Worm (Caenorhabditis elegans) whole organism, L3 larva: Measurements from ENCODE around the gene F47B8.4.
A peak's percentile ranks its signal among the peaks of the same experiment; 100 is the strongest.

Experiments
- R02D3.7 ChIP-seq: fragments of 150-350 bp; optimal IDR thresholded peaks from 2 replicates; lab custom pipeline; 2014; ENCODE audit warnings: missing biosample characterization, missing genetic modification characterization
- ama-1 ChIP-seq: fragments of 150-350 bp; optimal IDR thresholded peaks from 2 replicates; lab custom pipeline; 2018
- ceh-28 ChIP-seq: fragments of 150-350 bp; optimal IDR thresholded peaks from 2 replicates; lab custom pipeline; 2014; ENCODE audit warnings: missing biosample characterization, missing genetic modification reagents, missing genetic modification characterization
- ceh-9 ChIP-seq: sonication (generic microtip); optimal IDR thresholded peaks from 2 replicates; lab custom pipeline; 2018; ENCODE audit warnings: missing biosample characterization, missing genetic modification characterization
- daf-12 ChIP-seq: fragments of 150-350 bp; optimal IDR thresholded peaks from 2 replicates; lab custom pipeline; 2014; ENCODE audit warnings: missing biosample characterization, missing genetic modification reagents, missing genetic modification characterization
- egl-27 ChIP-seq: sonication (generic microtip); optimal IDR thresholded peaks from 4 replicates; lab custom pipeline; 2017; ENCODE audit warnings: missing biosample characterization, missing genetic modification reagents, missing genetic modification characterization
- egl-5 ChIP-seq: fragments of 150-350 bp; optimal IDR thresholded peaks from 2 replicates; lab custom pipeline; 2017; ENCODE audit warnings: missing biosample characterization, missing genetic modification reagents, missing genetic modification characterization, inconsistent platforms
- elt-1 ChIP-seq: fragments of 150-350 bp; optimal IDR thresholded peaks from 2 replicates; lab custom pipeline; 2014; ENCODE audit warnings: missing biosample characterization, missing genetic modification characterization
- eor-1 ChIP-seq, 2 experiments: fragments of 150-350 bp; optimal IDR thresholded peaks; 2 replicates each; lab custom pipeline; 2014 to 2018; ENCODE audit warnings: missing biosample characterization in 2 of 2, missing genetic modification characterization in 2 of 2
- fkh-10 ChIP-seq: sonication (generic microtip); optimal IDR thresholded peaks from 2 replicates; lab custom pipeline; 2017; ENCODE audit warnings: missing biosample characterization, missing genetic modification reagents, missing genetic modification characterization
- fkh-2 ChIP-seq: fragments of 150-350 bp; optimal IDR thresholded peaks from 2 replicates; lab custom pipeline; 2014; ENCODE audit warnings: missing biosample characterization, missing genetic modification reagents, missing genetic modification characterization
- fos-1 ChIP-seq: fragments of 150-350 bp; optimal IDR thresholded peaks from 2 replicates; lab custom pipeline; 2014; ENCODE audit warnings: missing biosample characterization, missing genetic modification characterization
- hmg-11 ChIP-seq: sonication (generic microtip); optimal IDR thresholded peaks from 2 replicates; lab custom pipeline; 2016; ENCODE audit warnings: missing genetic modification characterization, missing compliant biosample characterization
- jun-1 ChIP-seq: fragments of 150-350 bp; optimal IDR thresholded peaks from 2 replicates; lab custom pipeline; 2014; ENCODE audit warnings: missing biosample characterization, missing genetic modification reagents, missing genetic modification characterization
- lin-39 ChIP-seq: fragments of 150-350 bp; optimal IDR thresholded peaks from 2 replicates; lab custom pipeline; 2018; ENCODE audit warnings: missing biosample characterization, missing genetic modification reagents, missing genetic modification characterization
- lsy-12 ChIP-seq: sonication (generic microtip); optimal IDR thresholded peaks from 2 replicates; lab custom pipeline; 2016; ENCODE audit warnings: mild to moderate bottlenecking, missing genetic modification characterization, missing compliant biosample characterization
- mdl-1 ChIP-seq: fragments of 150-350 bp; optimal IDR thresholded peaks from 2 replicates; lab custom pipeline; 2014; ENCODE audit warnings: missing biosample characterization, missing genetic modification characterization
- mml-1 ChIP-seq: fragments of 150-350 bp; sonication (generic microtip); optimal IDR thresholded peaks from 3 replicates; lab custom pipeline; 2014; ENCODE audit warnings: missing biosample characterization, missing genetic modification characterization
- nfya-1 ChIP-seq: sonication (generic microtip); optimal IDR thresholded peaks from 2 replicates; lab custom pipeline; 2017; ENCODE audit warnings: missing genetic modification characterization, mild to moderate bottlenecking, missing compliant biosample characterization, antibody characterized with exemption, moderate library complexity; ENCODE audit not compliant: insufficient read depth
- nhr-11 ChIP-seq: fragments of 150-350 bp; optimal IDR thresholded peaks from 2 replicates; lab custom pipeline; 2014; ENCODE audit warnings: missing biosample characterization, missing genetic modification characterization
- nhr-237 ChIP-seq: fragments of 150-350 bp; optimal IDR thresholded peaks from 2 replicates; lab custom pipeline; 2014; ENCODE audit warnings: missing biosample characterization, missing genetic modification characterization
- nhr-25 ChIP-seq: sonication (generic microtip); optimal IDR thresholded peaks from 2 replicates; lab custom pipeline; 2017; ENCODE audit warnings: missing biosample characterization, missing genetic modification characterization
- nhr-28 ChIP-seq: fragments of 150-350 bp; optimal IDR thresholded peaks from 2 replicates; lab custom pipeline; 2014; ENCODE audit warnings: missing biosample characterization, missing genetic modification characterization
- nhr-43 ChIP-seq: sonication (generic microtip); optimal IDR thresholded peaks from 2 replicates; lab custom pipeline; 2016; ENCODE audit warnings: mild to moderate bottlenecking, missing genetic modification characterization, missing compliant biosample characterization; ENCODE audit not compliant: poor library complexity, severe bottlenecking
- nhr-67 ChIP-seq: fragments of 150-350 bp; optimal IDR thresholded peaks from 2 replicates; lab custom pipeline; 2014; ENCODE audit warnings: missing biosample characterization, missing genetic modification characterization
- nhr-76 ChIP-seq: fragments of 150-350 bp; sonication (generic microtip); optimal IDR thresholded peaks from 5 replicates; lab custom pipeline; 2014; ENCODE audit warnings: missing biosample characterization, missing genetic modification characterization
- nhr-77 ChIP-seq: fragments of 150-350 bp; optimal IDR thresholded peaks from 2 replicates; lab custom pipeline; 2014; ENCODE audit warnings: missing biosample characterization, missing genetic modification characterization
- pha-4 ChIP-seq: fragments of 150-350 bp; optimal IDR thresholded peaks from 2 replicates; lab custom pipeline; 2014; ENCODE audit warnings: missing biosample characterization, missing genetic modification reagents, missing genetic modification characterization
- pqm-1 ChIP-seq: fragments of 150-350 bp; optimal IDR thresholded peaks from 2 replicates; lab custom pipeline; 2017; ENCODE audit warnings: missing biosample characterization, missing genetic modification characterization, inconsistent platforms
- sea-2 ChIP-seq: fragments of 150-350 bp; sonication (generic microtip); optimal IDR thresholded peaks from 4 replicates; lab custom pipeline; 2014; ENCODE audit warnings: missing biosample characterization, missing genetic modification reagents, missing genetic modification characterization
- snpc-4 ChIP-seq: fragments of 150-350 bp; optimal IDR thresholded peaks from 2 replicates; lab custom pipeline; 2014; ENCODE audit warnings: missing biosample characterization, missing genetic modification characterization
- tbx-2 ChIP-seq: sonication (generic microtip); optimal IDR thresholded peaks from 2 replicates; lab custom pipeline; 2016; ENCODE audit warnings: mild to moderate bottlenecking, missing genetic modification characterization, missing compliant biosample characterization
- zag-1 ChIP-seq: fragments of 150-350 bp; optimal IDR thresholded peaks from 2 replicates; lab custom pipeline; 2014; ENCODE audit warnings: missing biosample characterization, missing genetic modification characterization
- ztf-11 ChIP-seq: fragments of 150-350 bp; optimal IDR thresholded peaks from 2 replicates; lab custom pipeline; 2014; ENCODE audit warnings: missing biosample characterization, missing genetic modification characterization
- ztf-4 ChIP-seq: fragments of 150-350 bp; optimal IDR thresholded peaks from 2 replicates; lab custom pipeline; 2014; ENCODE audit warnings: missing biosample characterization, missing genetic modification characterization

The F47B8.4 gene

ce11 chrV:14320246-14320645 lies 4.2 kb downstream of the F47B8.4 start, which contains the start of gene F47B8.14:
Gene F47B8.14 (plus strand): TSS chrV:14320546.
- TF ChIP-seq lin-39 (tag; lab: Kevin White, UChicago) (no peak), nhr-28 (tag; lab: Kevin White, UChicago) (no peak), ztf-4 (tag; lab: Kevin White, UChicago) (no peak), elt-1 (tag; lab: Kevin White, UChicago) (no peak), nhr-237 (tag; lab: Kevin White, UChicago) (no peak), nhr-43 (tag; lab: Kevin White, UChicago) (no peak), nfya-1 (no peak), tbx-2 (no peak), jun-1 (no peak), nhr-11 (no peak), hmg-11 (tag; lab: Kevin White, UChicago) (no peak)

DNA sequence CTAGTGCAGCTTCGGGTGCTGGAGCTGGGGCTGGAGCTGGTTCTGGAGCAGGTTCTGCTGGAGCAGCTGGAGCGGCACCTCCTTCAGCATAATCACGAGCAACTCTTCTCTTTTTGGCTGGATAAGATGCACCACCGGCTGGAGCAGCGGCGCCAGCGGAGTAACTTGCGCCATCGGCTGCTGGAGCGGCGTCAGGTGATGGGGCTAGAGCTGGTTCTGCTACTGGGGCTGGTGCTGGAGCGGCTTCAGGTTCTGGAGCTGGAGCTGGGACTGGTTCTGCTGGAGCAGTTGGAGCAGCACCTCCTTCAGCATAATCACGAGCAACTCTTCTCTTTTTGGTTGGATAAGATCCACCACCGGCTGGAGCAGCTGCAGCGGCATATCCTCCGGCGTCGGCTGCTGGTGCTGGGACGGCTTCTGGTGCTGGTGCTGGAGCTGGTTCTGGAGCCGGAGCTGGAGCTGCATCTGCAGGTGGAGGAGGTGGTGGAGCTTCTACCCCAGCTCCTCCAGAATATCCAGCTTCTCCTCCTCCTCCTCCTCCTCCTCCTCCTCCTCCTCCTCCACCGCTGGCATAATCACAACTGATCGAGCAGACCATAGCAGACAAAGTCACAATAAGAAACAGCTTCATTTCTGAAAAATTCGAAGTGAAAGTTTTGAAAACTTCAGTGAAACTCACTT lies 5.2 kb downstream of the F47B8.4 start, which contains the start of gene F47B8.13:
Gene F47B8.13 (minus strand): TSS at position 631 of the 681 bp plus-strand sequence.
- TF ChIP-seq daf-12 (tag; lab: Kevin White, UChicago): no peak
- no peak for TF ChIP-seq nhr-237 (tag; lab: Kevin White, UChicago)
- no peak for TF ChIP-seq elt-1 (tag; lab: Kevin White, UChicago)
- no peak for TF ChIP-seq fos-1 (tag; lab: Kevin White, UChicago)
- no peak for TF ChIP-seq egl-5 (tag; lab: Kevin White, UChicago)
- no peak for TF ChIP-seq fkh-2 (tag; lab: Kevin White, UChicago)
- TF ChIP-seq ztf-11 (tag; lab: Kevin White, UChicago): no peak
- no peak for TF ChIP-seq nhr-76 (tag; lab: Kevin White, UChicago)
- TF ChIP-seq ceh-28: no peak
- TF ChIP-seq egl-27 (tag; lab: Kevin White, UChicago): no peak
- no peak for TF ChIP-seq lin-39 (tag; lab: Kevin White, UChicago)

DNA sequence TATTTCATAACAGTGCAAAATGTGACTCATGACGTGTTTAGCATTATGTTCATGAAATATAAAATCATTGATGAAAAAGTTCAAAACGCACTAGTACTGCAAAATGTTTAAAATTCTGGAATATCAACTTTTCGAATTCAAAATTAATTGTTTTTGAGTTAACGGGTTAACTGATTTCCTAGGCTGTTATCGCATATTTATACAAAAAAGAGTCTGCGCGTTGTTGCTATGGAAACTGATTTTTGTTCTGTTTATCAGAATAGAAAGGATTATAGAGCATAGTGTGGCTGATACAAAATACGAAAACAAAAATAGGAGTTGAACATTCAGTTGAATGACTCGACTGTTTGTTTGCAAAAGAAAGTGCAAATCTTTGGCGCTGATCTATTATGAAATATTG lies 6.9 kb downstream of the F47B8.4 start:
- TF ChIP-seq egl-5 (tag; lab: Kevin White, UChicago) (no peak), nhr-67 (tag; lab: Kevin White, UChicago) (no peak), egl-27 (tag; lab: Kevin White, UChicago) (no peak), daf-12 (tag; lab: Kevin White, UChicago) (no peak), ceh-9 (tag; lab: Kevin White, UChicago) (no peak), ztf-11 (tag; lab: Kevin White, UChicago) (no peak)

DNA sequence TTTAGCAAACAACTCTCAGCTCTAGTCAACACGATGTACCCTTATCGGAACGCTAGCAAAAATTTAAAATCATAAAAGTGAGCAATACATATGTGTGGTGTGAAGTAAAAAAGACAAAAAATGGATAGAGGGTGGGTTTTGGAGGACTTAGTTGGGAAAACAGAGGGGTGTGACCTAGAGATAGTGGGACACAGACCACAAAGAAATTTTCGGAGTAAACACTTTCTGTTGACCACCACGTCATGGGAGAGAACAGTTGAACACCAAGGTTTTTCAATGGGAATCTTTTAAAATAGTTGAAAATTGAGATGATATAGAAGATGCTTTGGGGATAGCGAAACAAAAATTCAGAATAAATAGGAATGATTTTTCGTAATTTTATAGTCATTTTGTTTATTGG lies 7.3 kb downstream of the F47B8.4 start:
- TF ChIP-seq snpc-4 (tag; lab: Kevin White, UChicago): peak; percentile 41
- peak; percentile 71 for TF ChIP-seq pha-4 (tag; lab: Kevin White, UChicago)
- no peak for TF ChIP-seq fkh-10
- peak; percentile 11 for TF ChIP-seq nfya-1

- TF ChIP-seq mdl-1 (tag; lab: Kevin White, UChicago) (no peak), pha-4 (tag; lab: Kevin White, UChicago) (no peak), R02D3.7 (tag; lab: Kevin White, UChicago) (no peak), zag-1 (tag; lab: Kevin White, UChicago) (no peak), nhr-76 (tag; lab: Kevin White, UChicago) (no peak), fos-1 (tag; lab: Kevin White, UChicago) (no peak), ceh-28 (no peak), mml-1 (tag; lab: Kevin White, UChicago) (no peak), ama-1 (lab: Kevin White, UChicago) (no peak), lin-39 (tag; lab: Kevin White, UChicago) (no peak)
Observed at ce11 chrV:14316525-14316924, 7.9 kb downstream of the F47B8.4 start, which contains the start of gene F47B8.2. Gene F47B8.2 (minus strand): TSS chrV:14316625.

ce11 chrV:14314236-14314635 lies 10.2 kb downstream of the F47B8.4 start, which contains the start of gene F47B8.1:
Gene F47B8.1 (minus strand): TSS chrV:14314336.
- TF ChIP-seq nhr-77 (tag; lab: Kevin White, UChicago): no peak
- TF ChIP-seq eor-1 (tag; optimal IDR thresholded peaks at IDR 0.05; lab: Kevin White, UChicago): no peak
- no peak for TF ChIP-seq R02D3.7 (tag; lab: Kevin White, UChicago)
- no peak for TF ChIP-seq sea-2
- no peak for TF ChIP-seq ama-1 (lab: Kevin White, UChicago)
- TF ChIP-seq lsy-12: no peak
- no peak for TF ChIP-seq ceh-28
- no peak for TF ChIP-seq nhr-237 (tag; lab: Kevin White, UChicago)
- no peak for TF ChIP-seq pha-4 (tag; lab: Kevin White, UChicago)
- no peak for TF ChIP-seq mdl-1 (tag; lab: Kevin White, UChicago)
- TF ChIP-seq nhr-25 (tag; lab: Kevin White, UChicago): no peak
- no peak for TF ChIP-seq pqm-1
- no peak for TF ChIP-seq ceh-9 (tag; lab: Kevin White, UChicago)
- TF ChIP-seq, all 47 proteins: peak for 0
